Fruit fly (Drosophila melanogaster) whole organism, pupa: ENCODE measurements around the gene CG13994.

Experiments used
- CG10348 ChIP-seq: fragments of 200-800 bp; sonication (Bioruptor generic); IDR thresholded peaks from 2 replicates; pipeline ENCODE4 v1.3.6; 2022; ENCODE audit warnings: missing biosample characterization, missing genetic modification characterization
- CG12605 ChIP-seq: fragments of 200-800 bp; sonication (Bioruptor generic); IDR thresholded peaks from 2 replicates; pipeline ENCODE4 v1.3.6; 2022; ENCODE audit warnings: missing biosample characterization, missing genetic modification characterization
- CG13204 ChIP-seq: fragments of 200-800 bp; sonication (Bioruptor generic); optimal IDR thresholded peaks from 2 replicates; lab custom pipeline; 2018; ENCODE audit warnings: missing biosample characterization, mild to moderate bottlenecking, missing genetic modification characterization, moderate library complexity
- CG14655 ChIP-seq: fragments of 200-800 bp; sonication (Bioruptor generic); optimal IDR thresholded peaks from 3 replicates; lab custom pipeline; 2017; ENCODE audit warnings: mild to moderate bottlenecking, missing biosample characterization, missing genetic modification reagents, missing genetic modification characterization
- CG15710 ChIP-seq: fragments of 200-800 bp; sonication (Bioruptor generic); optimal IDR thresholded peaks from 2 replicates; lab custom pipeline; 2018; ENCODE audit warnings: missing biosample characterization, mild to moderate bottlenecking, missing genetic modification characterization, moderate library complexity
- CG17806 ChIP-seq: fragments of 200-800 bp; sonication (Bioruptor generic); optimal IDR thresholded peaks from 2 replicates; lab custom pipeline; 2018; ENCODE audit warnings: missing biosample characterization, mild to moderate bottlenecking, missing genetic modification characterization, moderate library complexity
- CG34367 ChIP-seq: fragments of 200-800 bp; sonication (Bioruptor generic); optimal IDR thresholded peaks from 2 replicates; lab custom pipeline; 2018; ENCODE audit warnings: missing biosample characterization, mild to moderate bottlenecking, missing genetic modification characterization
- CG8301 ChIP-seq: fragments of 200-800 bp; sonication (Bioruptor generic); optimal IDR thresholded peaks from 2 replicates; lab custom pipeline; 2018; ENCODE audit warnings: missing biosample characterization, mild to moderate bottlenecking, missing genetic modification characterization
- CG9948 ChIP-seq: fragments of 200-800 bp; sonication (Bioruptor generic); optimal IDR thresholded peaks from 2 replicates; lab custom pipeline; 2018; ENCODE audit warnings: missing biosample characterization, mild to moderate bottlenecking, missing genetic modification characterization, moderate library complexity
- D1 ChIP-seq: fragments of 200-800 bp; sonication (Bioruptor generic); optimal IDR thresholded peaks from 2 replicates; lab custom pipeline; 2018; ENCODE audit warnings: missing biosample characterization, mild to moderate bottlenecking, missing genetic modification characterization, moderate library complexity
- EcR ChIP-seq: fragments of 200-800 bp; sonication (Bioruptor generic); optimal IDR thresholded peaks from 3 replicates; lab custom pipeline; 2019; ENCODE audit warnings: missing biosample characterization, missing genetic modification characterization, mild to moderate bottlenecking, moderate library complexity, missing genetic modification reagents
- Ets98B ChIP-seq: fragments of 200-800 bp; sonication (Bioruptor generic); IDR thresholded peaks from 2 replicates; pipeline ENCODE4 v1.3.6; 2022; ENCODE audit warnings: missing biosample characterization, missing genetic modification characterization
- Pif1A ChIP-seq: fragments of 200-800 bp; sonication (Bioruptor generic); optimal IDR thresholded peaks from 3 replicates; lab custom pipeline; 2016; ENCODE audit warnings: missing biosample characterization, missing genetic modification characterization
- Pif1B ChIP-seq: fragments of 200-800 bp; sonication (Bioruptor generic); optimal IDR thresholded peaks from 3 replicates; lab custom pipeline; 2016; ENCODE audit warnings: missing biosample characterization, missing genetic modification characterization
- Snoo ChIP-seq: fragments of 200-800 bp; sonication (Bioruptor generic); optimal IDR thresholded peaks from 3 replicates; lab custom pipeline; 2017; ENCODE audit warnings: missing biosample characterization, mild to moderate bottlenecking, missing genetic modification characterization, inconsistent platforms
- fd96Ca ChIP-seq: fragments of 200-800 bp; sonication (Bioruptor generic); IDR thresholded peaks from 3 replicates; pipeline ENCODE4 v1.3.6; 2022; ENCODE audit warnings: missing biosample characterization, missing genetic modification characterization
- gl ChIP-seq: fragments of 200-800 bp; sonication (Bioruptor generic); optimal IDR thresholded peaks from 2 replicates; lab custom pipeline; 2018; ENCODE audit warnings: missing biosample characterization, mild to moderate bottlenecking, missing genetic modification characterization
- rn ChIP-seq: fragments of 200-800 bp; sonication (Bioruptor generic); IDR thresholded peaks from 2 replicates; pipeline ENCODE4 v1.3.6; 2022; ENCODE audit warnings: missing biosample characterization, missing genetic modification characterization

Gene CG13994

DNA sequence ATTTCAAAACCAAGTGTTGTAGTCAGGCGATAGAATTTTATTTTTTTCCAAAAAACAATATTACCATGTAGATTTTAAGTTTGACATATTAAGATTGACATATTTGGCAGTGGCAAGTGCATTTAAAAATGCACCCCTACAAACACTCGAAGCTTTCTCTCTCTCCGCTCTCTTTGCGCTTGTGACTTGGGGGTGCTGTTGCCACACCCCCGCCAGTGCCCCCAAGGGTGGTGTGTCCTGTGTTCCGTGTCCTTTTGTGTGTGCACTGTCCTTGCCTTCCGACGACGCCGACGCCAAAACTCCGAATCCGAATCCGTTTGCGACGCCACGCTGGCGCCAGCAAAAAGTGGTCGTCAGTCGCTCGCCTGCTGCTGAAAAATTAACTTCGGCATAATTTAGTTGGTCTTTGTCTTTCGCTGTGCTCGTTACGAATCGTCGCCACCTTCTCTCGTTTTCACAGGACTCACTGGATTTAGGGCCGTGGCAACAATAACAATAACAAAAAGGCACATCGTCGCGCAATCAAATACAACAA is 46.6 kb downstream of the CG13994 start:
- TF ChIP-seq Pif1B (GFP tag; lab: Kevin White, UChicago) = no peak
- no peak for TF ChIP-seq gl
- TF ChIP-seq rn (GFP tag; lab: Robert Waterston, UW) = no peak
- no peak for TF ChIP-seq CG13204
- TF ChIP-seq fd96Ca (GFP tag; lab: Robert Waterston, UW) = no peak
- TF ChIP-seq CG14655 (GFP tag; lab: Kevin White, UChicago) = no peak
- no peak for TF ChIP-seq CG8301 (tag; lab: Kevin White, UChicago)
- no peak for TF ChIP-seq CG34367
- TF ChIP-seq CG15710 = no peak
- no peak for TF ChIP-seq CG9948 (tag; lab: Kevin White, UChicago)
- no peak for TF ChIP-seq CG17806 (tag; lab: Kevin White, UChicago)
- TF ChIP-seq Snoo (tag; lab: Kevin White, UChicago) = no peak
- no peak for TF ChIP-seq CG10348 (GFP tag; lab: Robert Waterston, UW)
- TF ChIP-seq Pif1A (GFP tag; lab: Kevin White, UChicago) = no peak
- TF ChIP-seq D1 (tag; lab: Kevin White, UChicago) = no peak
- no peak for TF ChIP-seq Ets98B
- TF ChIP-seq EcR (GFP tag; lab: Kevin White, UChicago) = no peak
- TF ChIP-seq CG12605 (GFP tag; lab: Robert Waterston, UW) = no peak

DNA sequence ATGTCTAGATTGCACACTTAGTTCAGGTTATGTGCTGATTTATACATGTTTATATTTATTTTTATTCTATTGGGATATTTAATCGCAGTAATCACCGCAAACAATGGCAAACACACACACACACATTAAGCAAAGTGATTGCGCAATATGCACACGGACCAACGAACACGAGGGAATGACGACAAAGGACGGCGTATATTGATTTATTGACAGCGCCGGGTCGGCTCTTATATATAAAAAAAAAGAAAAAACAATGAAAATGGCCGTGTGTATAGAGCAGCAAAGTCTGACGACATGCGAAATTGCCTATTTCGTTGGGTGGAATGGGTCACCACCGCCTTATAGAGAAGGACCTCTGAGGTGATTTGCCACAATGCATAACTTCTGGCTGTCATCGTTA is 48.0 kb downstream of the CG13994 start:
- TF ChIP-seq CG17806 (tag; lab: Kevin White, UChicago) (no peak), CG8301 (tag; lab: Kevin White, UChicago) (no peak), CG13204 (no peak), rn (GFP tag; lab: Robert Waterston, UW) (no peak)
